Worm (Caenorhabditis elegans): ENCODE measurements around the gene T04A8.7.

- TF ChIP-seq aly-1 (tag; optimal IDR thresholded peaks at IDR 0.05), result no peak
- TF ChIP-seq hmg-4 (GFP tag; optimal IDR thresholded peaks at IDR 0.05), result no peak
- TF ChIP-seq scrt-1 (GFP tag; IDR thresholded peaks at IDR 0.05), result no peak
- TF ChIP-seq B0310.2 (tag; optimal IDR thresholded peaks at IDR 0.05), result no peak
- no peak for TF ChIP-seq ceh-36 (tag; optimal IDR thresholded peaks at IDR 0.05)
- no peak for TF ChIP-seq hmbx-1 (tag; optimal IDR thresholded peaks at IDR 0.05)
- no peak for TF ChIP-seq ama-1 (optimal IDR thresholded peaks at IDR 0.05)
- no peak for TF ChIP-seq tra-4 (tag; optimal IDR thresholded peaks at IDR 0.05)
- no peak for TF ChIP-seq ets-7 (tag; optimal IDR thresholded peaks at IDR 0.05)
- no peak for TF ChIP-seq flt-1 (GFP tag; IDR thresholded peaks at IDR 0.05)
- TF ChIP-seq tbx-11 (GFP tag; IDR thresholded peaks at IDR 0.05), result no peak
- TF ChIP-seq F13C5.2 (tag; optimal IDR thresholded peaks at IDR 0.05), result no peak
- TF ChIP-seq ceh-13 (GFP tag; optimal IDR thresholded peaks at IDR 0.05), result no peak
- no peak for TF ChIP-seq tbx-37 (GFP tag; conservative IDR thresholded peaks at IDR 0.05)
Measured at ce11 chrIII:4693695-4694094, 1.5 kb upstream of the T04A8.7 start, which contains the start of gene T04A8.8.

Measured in whole organism, early embryonic.